1 fruit fly cellular context compared by ENCODE assay signal in genomic region chr2L:3775767-3776351, dm6.
A peak's percentile ranks its signal among the peaks of the same experiment; 100 is the strongest.
TF ChIP-seq lines count a peak whose summit lies in the region.

No protein-coding gene starts in this region.

TF ChIP-seq in whole organism, embryonic, 481 proteins besides CTCF, POLR2A, EP300 and RAD21 (continued from another document):
- TF ChIP-seq CG32772 (GFP tag; IDR thresholded peaks at IDR 0.05; lab: Robert Waterston, UW) (0 out of 2 replicates have a peak, but pooled peaks have one; percentile 44), phol (tag; optimal IDR thresholded peaks at IDR 0.05; lab: Kevin White, UChicago) (peak; percentile 69), NFAT (GFP tag; IDR thresholded peaks at IDR 0.05; lab: Robert Waterston, UW) (no peak), sqz (GFP tag; optimal IDR thresholded peaks at IDR 0.05; lab: Kevin White, UChicago) (no peak), schlank (tag; optimal IDR thresholded peaks at IDR 0.05; lab: Kevin White, UChicago) (no peak), ara (GFP tag; IDR thresholded peaks at IDR 0.05; lab: Robert Waterston, UW) (peak; percentile 31; the same call in 1 of the 2 replicates), CG12942 (GFP tag; optimal IDR thresholded peaks at IDR 0.05; lab: Kevin White, UChicago) (no peak), gcm (GFP tag; optimal IDR thresholded peaks at IDR 0.05; lab: Kevin White, UChicago) (no peak), jumu (GFP tag; optimal IDR thresholded peaks at IDR 0.05; lab: Kevin White, UChicago) (peak; percentile 38), CG17361 (GFP tag; IDR thresholded peaks at IDR 0.05; lab: Robert Waterston, UW) (peak; percentile 13; the same call in 1 of the 3 replicates), repo (GFP tag; optimal IDR thresholded peaks at IDR 0.05; lab: Kevin White, UChicago) (no peak), CG11560 (tag; IDR thresholded peaks at IDR 0.05; lab: Robert Waterston, UW) (no peak), tup (GFP tag; optimal IDR thresholded peaks at IDR 0.05; lab: Kevin White, UChicago) (no peak), CG1024 (GFP tag; IDR thresholded peaks at IDR 0.05; lab: Robert Waterston, UW) (no peak), Tbp (GFP tag; optimal IDR thresholded peaks at IDR 0.05; lab: Kevin White, UChicago) (no peak), CG17829 (tag; optimal IDR thresholded peaks at IDR 0.05; lab: Kevin White, UChicago) (peak; percentile 60), CG4404 (GFP tag; IDR thresholded peaks at IDR 0.05; lab: Robert Waterston, UW) (peak; percentile 82), trh (GFP tag; optimal IDR thresholded peaks at IDR 0.05; lab: Kevin White, UChicago) (peak; percentile 11), CG15011 (GFP tag; optimal IDR thresholded peaks at IDR 0.05; lab: Kevin White, UChicago) (no peak), CG34422 (GFP tag; IDR thresholded peaks at IDR 0.05; lab: Robert Waterston, UW) (0 out of 3 replicates have a peak, but pooled peaks have one; percentile 7), Six4 (GFP tag; optimal IDR thresholded peaks at IDR 0.05; lab: Kevin White, UChicago) (no peak)
